Fruit fly (Drosophila melanogaster) whole organism, prepupa: ENCODE results near the gene Det.

Source experiments
- Blimp-1 ChIP-seq: fragments of 200-800 bp; sonication (Bioruptor generic); optimal IDR thresholded peaks from 3 replicates; lab custom pipeline; 2017; ENCODE audit warnings: missing biosample characterization, missing genetic modification characterization, mild to moderate bottlenecking, moderate library complexity, missing genetic modification reagents
- CG10669 ChIP-seq: fragments of 200-800 bp; sonication (Bioruptor generic); optimal IDR thresholded peaks from 3 replicates; lab custom pipeline; 2018; ENCODE audit warnings: missing biosample characterization, mild to moderate bottlenecking, missing genetic modification characterization, moderate library complexity
- CG11294 ChIP-seq: fragments of 200-800 bp; sonication (Bioruptor generic); IDR thresholded peaks from 2 replicates; pipeline ENCODE4 v1.3.6; 2022; ENCODE audit warnings: missing biosample characterization, missing genetic modification characterization
- CG11762 ChIP-seq: fragments of 200-800 bp; sonication (Bioruptor generic); optimal IDR thresholded peaks from 3 replicates; lab custom pipeline; 2016; ENCODE audit warnings: missing biosample characterization, missing genetic modification characterization; ENCODE audit not compliant: insufficient read depth
- CG11902 ChIP-seq: fragments of 200-800 bp; sonication (Bioruptor generic); optimal IDR thresholded peaks from 3 replicates; lab custom pipeline; 2016; ENCODE audit warnings: missing biosample characterization, missing genetic modification characterization
- CG15336 ChIP-seq: fragments of 200-800 bp; sonication (Bioruptor generic); IDR thresholded peaks from 2 replicates; pipeline ENCODE4 v1.3.6; 2022; ENCODE audit warnings: missing biosample characterization, missing genetic modification characterization
- CG1621 ChIP-seq: fragments of 200-800 bp; sonication (Bioruptor generic); optimal IDR thresholded peaks from 3 replicates; lab custom pipeline; 2018; ENCODE audit warnings: missing biosample characterization, mild to moderate bottlenecking, missing genetic modification characterization
- CG3032 ChIP-seq: fragments of 200-800 bp; optimal IDR thresholded peaks from 2 replicates; lab custom pipeline; 2019; ENCODE audit warnings: missing biosample characterization, mild to moderate bottlenecking, missing genetic modification characterization, moderate library complexity
- CG31627 ChIP-seq: fragments of 200-800 bp; sonication (Bioruptor generic); optimal IDR thresholded peaks from 3 replicates; lab custom pipeline; 2016; ENCODE audit warnings: missing biosample characterization, missing genetic modification characterization
- CG32006 ChIP-seq: fragments of 200-800 bp; sonication (Bioruptor generic); optimal IDR thresholded peaks from 3 replicates; lab custom pipeline; 2017; ENCODE audit warnings: missing biosample characterization, mild to moderate bottlenecking, missing genetic modification characterization
- CG34406 ChIP-seq: fragments of 200-800 bp; sonication (Bioruptor generic); optimal IDR thresholded peaks from 3 replicates; lab custom pipeline; 2016; ENCODE audit warnings: missing biosample characterization, missing genetic modification characterization
- CG3919 ChIP-seq: fragments of 200-800 bp; sonication (Bioruptor generic); optimal IDR thresholded peaks from 3 replicates; lab custom pipeline; 2016; ENCODE audit warnings: missing biosample characterization, missing genetic modification characterization
- CG6163 ChIP-seq: fragments of 200-800 bp; sonication (Bioruptor generic); IDR thresholded peaks from 3 replicates; pipeline ENCODE4 v1.3.6; 2022; ENCODE audit warnings: missing biosample characterization, missing genetic modification characterization
- CG6276 ChIP-seq: fragments of 200-800 bp; sonication (Bioruptor generic); optimal IDR thresholded peaks from 2 replicates; lab custom pipeline; 2017; ENCODE audit warnings: missing biosample characterization, mild to moderate bottlenecking, missing genetic modification characterization
- CG6792 ChIP-seq: fragments of 200-800 bp; sonication (Bioruptor generic); optimal IDR thresholded peaks from 3 replicates; lab custom pipeline; 2016; ENCODE audit warnings: missing biosample characterization, missing genetic modification characterization
- CG6854 ChIP-seq: fragments of 200-800 bp; sonication (Bioruptor generic); optimal IDR thresholded peaks from 2 replicates; lab custom pipeline; 2017; ENCODE audit warnings: missing biosample characterization, mild to moderate bottlenecking, missing genetic modification characterization
- CG7368 ChIP-seq: fragments of 200-800 bp; sonication (Bioruptor generic); optimal IDR thresholded peaks from 3 replicates; lab custom pipeline; 2016; ENCODE audit warnings: missing biosample characterization, missing genetic modification characterization
- CG8119 ChIP-seq: fragments of 200-800 bp; sonication (Bioruptor generic); IDR thresholded peaks from 3 replicates; pipeline ENCODE4 v1.3.6; 2022; ENCODE audit warnings: missing biosample characterization, missing genetic modification characterization
- CG8319 ChIP-seq: fragments of 200-800 bp; sonication (Bioruptor generic); optimal IDR thresholded peaks from 3 replicates; lab custom pipeline; 2016; ENCODE audit warnings: missing biosample characterization, missing genetic modification characterization
- CG8632 ChIP-seq: fragments of 200-800 bp; sonication (Bioruptor generic); optimal IDR thresholded peaks from 3 replicates; lab custom pipeline; 2016; ENCODE audit warnings: missing biosample characterization, missing genetic modification characterization
- CG9139 ChIP-seq: fragments of 200-800 bp; sonication (Bioruptor generic); optimal IDR thresholded peaks from 3 replicates; lab custom pipeline; 2017; ENCODE audit warnings: missing biosample characterization, mild to moderate bottlenecking, missing genetic modification characterization
- Eip75B ChIP-seq: fragments of 200-800 bp; sonication (Bioruptor generic); optimal IDR thresholded peaks from 3 replicates; lab custom pipeline; 2016; ENCODE audit warnings: missing biosample characterization, missing genetic modification characterization
- Eip78C ChIP-seq: fragments of 200-800 bp; sonication (Bioruptor generic); peaks from one replicate; lab custom pipeline; 2016; ENCODE audit warnings: missing biosample characterization, missing genetic modification characterization
- Ets21C ChIP-seq: fragments of 200-800 bp; sonication (Bioruptor generic); optimal IDR thresholded peaks from 3 replicates; lab custom pipeline; 2016; ENCODE audit warnings: missing biosample characterization, missing genetic modification characterization
- Ets96B ChIP-seq: fragments of 200-800 bp; optimal IDR thresholded peaks from 2 replicates; lab custom pipeline; 2019; ENCODE audit warnings: missing biosample characterization, mild to moderate bottlenecking, missing genetic modification characterization, moderate library complexity
- Gug ChIP-seq: fragments of 200-800 bp; sonication (Bioruptor generic); IDR thresholded peaks from 2 replicates; pipeline ENCODE4 v1.3.6; 2022; ENCODE audit warnings: missing biosample characterization, missing genetic modification characterization
- Hr38 ChIP-seq: sonication (Bioruptor generic); optimal IDR thresholded peaks from 2 replicates; lab custom pipeline; 2016; ENCODE audit warnings: missing biosample characterization, missing genetic modification characterization
- Hr39 ChIP-seq: fragments of 200-800 bp; sonication (Bioruptor generic); optimal IDR thresholded peaks from 2 replicates; lab custom pipeline; 2016; ENCODE audit warnings: missing biosample characterization, missing genetic modification characterization
- Hr4 ChIP-seq: fragments of 200-800 bp; sonication (Bioruptor generic); optimal IDR thresholded peaks from 3 replicates; lab custom pipeline; 2016; ENCODE audit warnings: missing biosample characterization, missing genetic modification characterization
- Lpt ChIP-seq: fragments of 200-800 bp; sonication (Bioruptor generic); optimal IDR thresholded peaks from 3 replicates; lab custom pipeline; 2016; ENCODE audit warnings: missing biosample characterization, missing genetic modification characterization
- Met ChIP-seq: fragments of 200-800 bp; sonication (Bioruptor generic); optimal IDR thresholded peaks from 3 replicates; lab custom pipeline; 2016; ENCODE audit warnings: missing biosample characterization, missing genetic modification characterization
- OdsH ChIP-seq: fragments of 200-800 bp; sonication (Bioruptor generic); optimal IDR thresholded peaks from 3 replicates; lab custom pipeline; 2016; ENCODE audit warnings: missing biosample characterization, missing genetic modification characterization
- Smox ChIP-seq: fragments of 200-800 bp; sonication (Bioruptor generic); optimal IDR thresholded peaks from 3 replicates; lab custom pipeline; 2016; ENCODE audit warnings: missing biosample characterization, missing genetic modification characterization
- Sox14 ChIP-seq: fragments of 200-800 bp; sonication (Bioruptor generic); optimal IDR thresholded peaks from 3 replicates; lab custom pipeline; 2016; ENCODE audit warnings: missing biosample characterization, missing genetic modification characterization
- achi ChIP-seq: fragments of 200-800 bp; sonication (Bioruptor generic); optimal IDR thresholded peaks from 3 replicates; lab custom pipeline; 2016; ENCODE audit warnings: missing biosample characterization, missing genetic modification characterization
- acj6 ChIP-seq: fragments of 200-800 bp; sonication (Bioruptor generic); optimal IDR thresholded peaks from 3 replicates; lab custom pipeline; 2016; ENCODE audit warnings: missing biosample characterization, missing genetic modification characterization
- cyc ChIP-seq: fragments of 200-800 bp; sonication (Bioruptor generic); optimal IDR thresholded peaks from 3 replicates; lab custom pipeline; 2016; ENCODE audit warnings: missing biosample characterization, missing genetic modification characterization
- dac ChIP-seq: fragments of 200-800 bp; sonication (Bioruptor generic); optimal IDR thresholded peaks from 2 replicates; lab custom pipeline; 2017; ENCODE audit warnings: missing biosample characterization, mild to moderate bottlenecking, missing genetic modification characterization
- dsx ChIP-seq: fragments of 200-800 bp; optimal IDR thresholded peaks from 3 replicates; lab custom pipeline; 2019; ENCODE audit warnings: missing biosample characterization, mild to moderate bottlenecking, missing genetic modification characterization, moderate library complexity; ENCODE audit not compliant: poor library complexity, severe bottlenecking
- eg ChIP-seq: fragments of 200-800 bp; sonication (Bioruptor generic); IDR thresholded peaks from 3 replicates; pipeline ENCODE4 v1.3.6; 2022; ENCODE audit warnings: missing biosample characterization, missing genetic modification characterization
- fd59A ChIP-seq: fragments of 200-800 bp; sonication (Bioruptor generic); optimal IDR thresholded peaks from 2 replicates; lab custom pipeline; 2017; ENCODE audit warnings: missing biosample characterization, mild to moderate bottlenecking, missing genetic modification characterization, missing genetic modification reagents
- fd85E ChIP-seq: fragments of 200-800 bp; sonication (Bioruptor generic); optimal IDR thresholded peaks from 3 replicates; lab custom pipeline; 2016; ENCODE audit warnings: missing biosample characterization, missing genetic modification characterization
- fkh ChIP-seq: fragments of 200-800 bp; sonication (Bioruptor generic); optimal IDR thresholded peaks from 3 replicates; lab custom pipeline; 2017; ENCODE audit warnings: missing biosample characterization, mild to moderate bottlenecking, missing genetic modification characterization, moderate library complexity
- lz ChIP-seq: fragments of 200-800 bp; sonication (Bioruptor generic); optimal IDR thresholded peaks from 3 replicates; lab custom pipeline; 2016; ENCODE audit warnings: missing biosample characterization, missing genetic modification characterization
- net ChIP-seq: fragments of 200-800 bp; sonication (Bioruptor generic); optimal IDR thresholded peaks from 3 replicates; lab custom pipeline; 2016; ENCODE audit warnings: missing biosample characterization, missing genetic modification characterization
- pdm3 ChIP-seq: fragments of 200-800 bp; sonication (Bioruptor generic); optimal IDR thresholded peaks from 3 replicates; lab custom pipeline; 2016; ENCODE audit warnings: missing biosample characterization, missing genetic modification characterization
- salr ChIP-seq, 2 experiments: fragments of 200-800 bp; sonication (Bioruptor generic); optimal IDR thresholded peaks; 3 replicates each; lab custom pipeline; 2016 to 2018; ENCODE audit warnings: missing biosample characterization in 2 of 2, missing genetic modification characterization in 2 of 2, mild to moderate bottlenecking in 1 of 2
- ss ChIP-seq, 2 experiments: fragments of 200-800 bp; sonication (Bioruptor generic); optimal IDR thresholded peaks; 2 replicates in 1 of 2; 3 replicates in 1 of 2; lab custom pipeline; 2017 to 2018; ENCODE audit warnings: mild to moderate bottlenecking in 2 of 2, missing biosample characterization in 2 of 2, missing genetic modification characterization in 2 of 2, moderate library complexity in 1 of 2
- svp ChIP-seq: fragments of 200-800 bp; sonication (Bioruptor generic); peaks from one replicate; lab custom pipeline; 2016; ENCODE audit warnings: missing biosample characterization, missing genetic modification characterization
- topi ChIP-seq: fragments of 200-800 bp; sonication (Bioruptor generic); optimal IDR thresholded peaks from 3 replicates; lab custom pipeline; 2016; ENCODE audit warnings: missing biosample characterization, missing genetic modification characterization
- vri ChIP-seq: fragments of 200-800 bp; sonication (Bioruptor generic); optimal IDR thresholded peaks from 3 replicates; lab custom pipeline; 2016; ENCODE audit warnings: missing biosample characterization, mild to moderate bottlenecking, missing genetic modification characterization

The Det gene

DNA sequence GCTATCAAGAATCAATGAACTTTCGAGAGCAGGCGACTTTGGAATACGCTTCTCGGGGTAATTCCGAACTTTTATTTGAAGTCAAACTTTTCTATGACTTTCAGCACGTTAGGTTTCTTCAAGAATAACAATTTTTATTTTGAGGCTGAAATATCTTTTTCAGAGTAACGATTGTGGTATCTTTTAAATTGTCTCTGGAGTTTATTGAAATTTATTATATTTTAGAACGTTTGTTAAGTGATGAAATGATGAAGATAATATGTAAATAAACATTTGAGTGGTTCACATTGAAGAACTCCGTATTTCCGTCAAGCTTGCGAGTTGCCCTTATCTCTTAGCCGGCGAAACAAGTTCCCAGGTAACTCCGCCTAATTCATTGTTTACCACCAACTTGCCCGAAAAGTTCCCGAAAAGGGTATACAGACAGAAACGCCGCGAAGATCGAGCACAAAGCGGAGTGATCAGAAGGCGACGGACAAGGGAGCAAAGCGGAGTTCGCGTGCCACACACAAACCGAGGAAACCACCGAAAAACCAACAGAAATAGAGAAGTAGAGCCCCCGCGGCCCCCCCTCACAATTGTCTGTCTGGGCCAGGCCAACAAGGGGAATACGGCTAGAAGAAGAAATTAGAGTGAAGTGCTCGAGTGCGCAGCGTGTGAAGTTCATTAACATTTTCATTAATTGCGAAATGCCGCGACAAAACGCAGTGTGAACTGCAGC lies 31.7 kb upstream of the Det start:
- TF ChIP-seq CG8319 (GFP tag; lab: Kevin White, UChicago): peak; percentile 33
- peak; percentile 79 for TF ChIP-seq topi (GFP tag; lab: Kevin White, UChicago)
- TF ChIP-seq Met (GFP tag; lab: Kevin White, UChicago): peak; percentile 83
- no peak for TF ChIP-seq CG11294
- TF ChIP-seq CG11902: peak; percentile 43
- TF ChIP-seq CG6854 (GFP tag; lab: Kevin White, UChicago): peak; percentile 14
- no peak for TF ChIP-seq eg (GFP tag; lab: Robert Waterston, UW)
- peak; percentile 75 for TF ChIP-seq CG31627
- TF ChIP-seq Eip78C (GFP tag; lab: Kevin White, UChicago): peak; percentile 92
- TF ChIP-seq CG15336 (GFP tag; lab: Robert Waterston, UW): no peak
- no peak for TF ChIP-seq fd85E (GFP tag; lab: Kevin White, UChicago)
- TF ChIP-seq fkh (GFP tag; lab: Kevin White, UChicago): peak; percentile 50
- TF ChIP-seq Gug (GFP tag; lab: Robert Waterston, UW): no peak
- peak; percentile 63 for TF ChIP-seq dsx (GFP tag; lab: Kevin White, UChicago)
- peak; percentile 3 to 23 for TF ChIP-seq salr (GFP tag; optimal IDR thresholded peaks at IDR 0.05; lab: Kevin White, UChicago)
- no peak for TF ChIP-seq CG11762 (GFP tag; lab: Kevin White, UChicago)
- TF ChIP-seq CG1621 (tag; lab: Kevin White, UChicago): peak; percentile 10
- TF ChIP-seq pdm3 (GFP tag; lab: Kevin White, UChicago): peak; percentile 71
- peak; percentile 68 for TF ChIP-seq lz (GFP tag; lab: Kevin White, UChicago)
- no peak for TF ChIP-seq Hr38 (GFP tag; lab: Kevin White, UChicago)
- TF ChIP-seq Sox14 (GFP tag; lab: Kevin White, UChicago): peak; percentile 75
- peak; percentile 51 for TF ChIP-seq CG8632 (GFP tag; lab: Kevin White, UChicago)
- peak; percentile 32 to 38 for TF ChIP-seq ss (GFP tag; optimal IDR thresholded peaks at IDR 0.05; lab: Kevin White, UChicago)
- peak; percentile 54 for TF ChIP-seq CG34406
- TF ChIP-seq cyc: peak; percentile 57
- TF ChIP-seq dac: no peak
- TF ChIP-seq CG8119: no peak
- TF ChIP-seq CG32006 (GFP tag; lab: Kevin White, UChicago): peak; percentile 63
- TF ChIP-seq CG6792: peak; percentile 48
- TF ChIP-seq CG10669 (GFP tag; lab: Kevin White, UChicago): peak; percentile 52
- peak; percentile 58 for TF ChIP-seq OdsH (GFP tag; lab: Kevin White, UChicago)
- peak; percentile 69 for TF ChIP-seq Hr39 (GFP tag; lab: Kevin White, UChicago)
- TF ChIP-seq CG9139 (GFP tag; lab: Kevin White, UChicago): peak; percentile 39
- peak; percentile 62 for TF ChIP-seq vri (GFP tag; lab: Kevin White, UChicago)
- no peak for TF ChIP-seq Lpt (GFP tag; lab: Kevin White, UChicago)
- TF ChIP-seq Blimp-1 (GFP tag; lab: Kevin White, UChicago): peak; percentile 15
- peak; percentile 20 for TF ChIP-seq Smox (GFP tag; lab: Kevin White, UChicago)
- peak; percentile 38 for TF ChIP-seq Ets21C
- peak; percentile 64 for TF ChIP-seq acj6 (GFP tag; lab: Kevin White, UChicago)
- TF ChIP-seq CG3919 (GFP tag; lab: Kevin White, UChicago): peak; percentile 55
- peak; percentile 74 for TF ChIP-seq CG3032 (tag; lab: Kevin White, UChicago)
- peak; percentile 37 for TF ChIP-seq CG6276 (GFP tag; lab: Kevin White, UChicago)
- peak; percentile 35 for TF ChIP-seq Hr4 (GFP tag; lab: Kevin White, UChicago)
- peak; percentile 58 for TF ChIP-seq achi
- peak; percentile 91 for TF ChIP-seq svp (GFP tag; lab: Kevin White, UChicago)
- TF ChIP-seq net (GFP tag; lab: Kevin White, UChicago): peak; percentile 54
- TF ChIP-seq Eip75B (GFP tag; lab: Kevin White, UChicago): peak; percentile 57
- 0 out of 3 replicates have a peak, but pooled peaks have one; percentile 33 for TF ChIP-seq CG6163 (GFP tag; lab: Robert Waterston, UW)
- TF ChIP-seq fd59A (GFP tag; lab: Kevin White, UChicago): peak; percentile 69
- TF ChIP-seq Ets96B: peak; percentile 59
- TF ChIP-seq CG7368 (GFP tag; lab: Kevin White, UChicago): no peak
